Worm (Caenorhabditis elegans) whole organism, mixed stage, embryonic: ENCODE data around the gene nhr-140.

ENCODE experiments used
- bed-3 ChIP-seq: fragments of 200-800 bp; sonication (Bioruptor generic); optimal IDR thresholded peaks from 3 replicates; lab custom pipeline; 2018; ENCODE audit warnings: mild to moderate bottlenecking, missing genetic modification characterization, moderate library complexity, missing compliant biosample characterization
- blmp-1 ChIP-seq: fragments of 150-350 bp; optimal IDR thresholded peaks from 2 replicates; lab custom pipeline; 2014; ENCODE audit warnings: missing biosample characterization, missing genetic modification characterization
- ceh-43 ChIP-seq: fragments of 200-800 bp; sonication (Bioruptor generic); optimal IDR thresholded peaks from 2 replicates; lab custom pipeline; 2018; ENCODE audit warnings: mild to moderate bottlenecking, missing genetic modification characterization, moderate library complexity, missing compliant biosample characterization
- ceh-83 ChIP-seq: fragments of 200-800 bp; sonication (Bioruptor generic); optimal IDR thresholded peaks from 2 replicates; lab custom pipeline; 2018; ENCODE audit warnings: mild to moderate bottlenecking, missing genetic modification characterization, missing compliant biosample characterization
- ces-1 ChIP-seq: fragments of 150-350 bp; optimal IDR thresholded peaks from 2 replicates; lab custom pipeline; 2014; ENCODE audit warnings: missing biosample characterization, missing genetic modification reagents, missing genetic modification characterization
- drap-1 ChIP-seq: fragments of 200-800 bp; sonication (Bioruptor generic); optimal IDR thresholded peaks from 3 replicates; lab custom pipeline; 2018; ENCODE audit warnings: mild to moderate bottlenecking, missing genetic modification characterization, missing compliant biosample characterization
- elt-1 ChIP-seq: sonication (generic microtip); optimal IDR thresholded peaks from 2 replicates; lab custom pipeline; 2017; ENCODE audit warnings: missing genetic modification characterization, mild to moderate bottlenecking, missing compliant biosample characterization, antibody characterized with exemption, moderate library complexity, borderline replicate concordance; ENCODE audit not compliant: insufficient read depth
- elt-3 ChIP-seq: fragments of 150-350 bp; optimal IDR thresholded peaks from 2 replicates; lab custom pipeline; 2014; ENCODE audit warnings: missing biosample characterization, missing genetic modification characterization
- flh-1 ChIP-seq: fragments of 200-800 bp; sonication (Bioruptor generic); optimal IDR thresholded peaks from 2 replicates; lab custom pipeline; 2018; ENCODE audit warnings: mild to moderate bottlenecking, missing genetic modification characterization, moderate library complexity, missing compliant biosample characterization
- lin-13 ChIP-seq: fragments of 150-350 bp; optimal IDR thresholded peaks from 2 replicates; lab custom pipeline; 2014; ENCODE audit warnings: missing biosample characterization, missing genetic modification characterization
- lin-32 ChIP-seq: fragments of 200-800 bp; sonication (Bioruptor generic); optimal IDR thresholded peaks from 2 replicates; lab custom pipeline; 2018; ENCODE audit warnings: mild to moderate bottlenecking, missing genetic modification characterization, missing compliant biosample characterization
- mab-5 ChIP-seq: fragments of 150-350 bp; optimal IDR thresholded peaks from 2 replicates; lab custom pipeline; 2014; ENCODE audit warnings: missing biosample characterization, missing genetic modification characterization
- mls-2 ChIP-seq: sonication (generic microtip); optimal IDR thresholded peaks from 2 replicates; lab custom pipeline; 2016; ENCODE audit warnings: mild to moderate bottlenecking, missing genetic modification characterization, moderate library complexity, missing compliant biosample characterization
- nhr-12 ChIP-seq: fragments of 150-350 bp; optimal IDR thresholded peaks from 2 replicates; lab custom pipeline; 2014; ENCODE audit warnings: missing biosample characterization, missing genetic modification characterization
- nhr-2 ChIP-seq: fragments of 150-350 bp; optimal IDR thresholded peaks from 2 replicates; lab custom pipeline; 2014; ENCODE audit warnings: missing biosample characterization, missing genetic modification characterization
- nhr-237 ChIP-seq: fragments of 150-350 bp; optimal IDR thresholded peaks from 2 replicates; lab custom pipeline; 2014; ENCODE audit warnings: missing biosample characterization, missing genetic modification characterization
- nhr-28 ChIP-seq: fragments of 150-350 bp; optimal IDR thresholded peaks from 2 replicates; lab custom pipeline; 2014; ENCODE audit warnings: missing biosample characterization, missing genetic modification characterization
- nhr-76 ChIP-seq: sonication (generic microtip); optimal IDR thresholded peaks from 2 replicates; lab custom pipeline; 2017; ENCODE audit warnings: missing biosample characterization, missing genetic modification characterization
- pha-4 ChIP-seq: fragments of 150-350 bp; optimal IDR thresholded peaks from 2 replicates; lab custom pipeline; 2018; ENCODE audit warnings: missing biosample characterization, missing genetic modification reagents, missing genetic modification characterization
- sem-2 ChIP-seq: fragments of 200-800 bp; sonication (Bioruptor generic); optimal IDR thresholded peaks from 2 replicates; lab custom pipeline; 2018; ENCODE audit warnings: mild to moderate bottlenecking, missing genetic modification characterization, missing compliant biosample characterization
- snpc-4 ChIP-seq: fragments of 150-350 bp; optimal IDR thresholded peaks from 2 replicates; lab custom pipeline; 2014; ENCODE audit warnings: missing biosample characterization, missing genetic modification characterization
- sptf-1 ChIP-seq: sonication (generic microtip); optimal IDR thresholded peaks from 2 replicates; lab custom pipeline; 2017; ENCODE audit warnings: mild to moderate bottlenecking, missing genetic modification characterization, moderate library complexity, missing compliant biosample characterization
- tbx-8 ChIP-seq: fragments of 200-800 bp; sonication (Bioruptor generic); optimal IDR thresholded peaks from 2 replicates; lab custom pipeline; 2018; ENCODE audit warnings: mild to moderate bottlenecking, missing genetic modification characterization, moderate library complexity, missing compliant biosample characterization
- unc-120 ChIP-seq: sonication (generic microtip); optimal IDR thresholded peaks from 2 replicates; lab custom pipeline; 2017; ENCODE audit warnings: missing genetic modification characterization, missing compliant biosample characterization; ENCODE audit not compliant: poor library complexity, severe bottlenecking
- unc-39 ChIP-seq: fragments of 150-350 bp; optimal IDR thresholded peaks from 2 replicates; lab custom pipeline; 2014; ENCODE audit warnings: missing biosample characterization, missing genetic modification characterization
- unc-62 ChIP-seq: fragments of 150-350 bp; optimal IDR thresholded peaks from 2 replicates; lab custom pipeline; 2014; ENCODE audit warnings: missing biosample characterization, missing genetic modification reagents, missing genetic modification characterization
- zip-8 ChIP-seq: fragments of 150-350 bp; optimal IDR thresholded peaks from 2 replicates; lab custom pipeline; 2014; ENCODE audit warnings: missing biosample characterization, missing genetic modification characterization

nhr-140 gene

DNA sequence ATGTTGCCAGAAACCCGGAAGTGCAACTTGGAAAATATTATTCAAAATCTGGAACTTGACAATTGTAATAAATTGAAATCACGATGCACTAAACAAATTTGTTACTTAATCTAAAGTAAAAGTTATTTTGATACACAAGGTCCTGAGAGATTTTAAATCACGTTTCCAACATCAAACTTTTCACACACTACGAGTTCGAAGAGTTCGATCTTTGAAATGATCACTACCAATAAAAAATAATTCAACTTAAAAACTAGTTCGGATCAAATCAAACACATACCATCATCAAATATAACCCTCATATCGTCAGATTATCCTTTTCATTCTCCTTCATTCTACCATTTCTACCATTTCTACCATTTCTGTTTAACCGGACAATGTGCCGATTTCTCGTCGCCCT is 16.5 kb upstream of the nhr-140 start, which contains the start of gene spig-10:
Gene spig-10 (plus strand): TSS at position 301 of the 400 bp plus-strand sequence.
- TF ChIP-seq mls-2 (tag; lab: Kevin White, UChicago) (no peak), sptf-1 (tag; lab: Kevin White, UChicago) (no peak), mab-5 (tag; lab: Kevin White, UChicago) (no peak), ceh-83 (no peak), unc-62 (no peak), elt-3 (no peak), ceh-43 (GFP tag; lab: Kevin White, UChicago) (no peak), zip-8 (tag; lab: Kevin White, UChicago) (no peak), sem-2 (GFP tag; lab: Kevin White, UChicago) (no peak), snpc-4 (tag; lab: Kevin White, UChicago) (no peak), blmp-1 (tag; lab: Kevin White, UChicago) (no peak), nhr-12 (tag; lab: Kevin White, UChicago) (no peak), pha-4 (tag; lab: Kevin White, UChicago) (no peak), ces-1 (GFP tag; lab: Kevin White, UChicago) (no peak), nhr-237 (tag; lab: Kevin White, UChicago) (no peak), lin-32 (no peak), bed-3 (GFP tag; lab: Kevin White, UChicago) (no peak)

DNA sequence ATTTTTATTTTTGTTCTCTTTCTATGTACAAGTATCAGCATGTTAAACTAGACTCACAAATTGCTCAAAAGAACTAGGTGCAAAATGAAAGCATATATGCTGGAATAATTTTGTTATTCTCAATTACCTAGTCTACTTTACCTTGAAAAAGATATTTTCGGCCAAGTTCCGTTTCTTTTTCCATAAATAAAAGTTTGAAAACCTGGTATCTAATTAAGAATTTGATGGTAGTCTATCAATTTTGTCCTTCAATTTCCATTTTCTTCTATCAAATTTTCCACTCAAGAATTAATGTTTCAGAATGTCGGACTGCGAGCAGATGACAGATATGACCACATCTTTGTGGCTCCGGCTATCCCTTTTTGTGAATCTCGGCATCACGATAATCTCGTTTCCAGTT is 14.4 kb upstream of the nhr-140 start, which contains the start of gene srab-4:
Gene srab-4 (plus strand): TSS at position 301 of the 400 bp plus-strand sequence.
- TF ChIP-seq drap-1 (GFP tag; lab: Kevin White, UChicago), result no peak
- TF ChIP-seq pha-4 (tag; lab: Kevin White, UChicago), result no peak
- no peak for TF ChIP-seq elt-1 (tag; lab: Kevin White, UChicago)
- TF ChIP-seq nhr-28 (tag; lab: Kevin White, UChicago), result no peak
- TF ChIP-seq lin-32, result no peak

DNA sequence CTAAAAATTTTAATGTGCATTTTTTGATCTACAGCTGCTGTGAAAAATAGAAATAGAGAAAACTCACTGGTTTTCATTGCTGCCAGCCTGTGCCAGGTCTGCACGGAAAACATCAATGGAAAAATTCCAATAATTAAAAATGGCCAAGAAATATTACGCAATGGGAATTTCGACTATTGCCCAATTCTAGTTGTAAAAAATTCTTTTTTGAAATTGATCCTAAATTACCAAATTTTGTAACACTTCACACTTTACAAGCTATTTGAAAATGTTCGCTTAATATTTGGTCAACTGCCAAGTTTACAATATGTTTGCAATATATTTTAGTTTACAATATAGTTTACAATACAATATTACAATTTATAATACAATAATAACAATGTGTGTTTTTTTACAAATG is 11.3 kb upstream of the nhr-140 start:
- no peak for TF ChIP-seq unc-39 (tag; lab: Kevin White, UChicago)
- TF ChIP-seq flh-1 (GFP tag; lab: Kevin White, UChicago), result no peak
- TF ChIP-seq zip-8 (tag; lab: Kevin White, UChicago), result peak; percentile 71
- TF ChIP-seq unc-120 (tag; lab: Kevin White, UChicago), result no peak
- no peak for TF ChIP-seq nhr-76
- no peak for TF ChIP-seq tbx-8

DNA sequence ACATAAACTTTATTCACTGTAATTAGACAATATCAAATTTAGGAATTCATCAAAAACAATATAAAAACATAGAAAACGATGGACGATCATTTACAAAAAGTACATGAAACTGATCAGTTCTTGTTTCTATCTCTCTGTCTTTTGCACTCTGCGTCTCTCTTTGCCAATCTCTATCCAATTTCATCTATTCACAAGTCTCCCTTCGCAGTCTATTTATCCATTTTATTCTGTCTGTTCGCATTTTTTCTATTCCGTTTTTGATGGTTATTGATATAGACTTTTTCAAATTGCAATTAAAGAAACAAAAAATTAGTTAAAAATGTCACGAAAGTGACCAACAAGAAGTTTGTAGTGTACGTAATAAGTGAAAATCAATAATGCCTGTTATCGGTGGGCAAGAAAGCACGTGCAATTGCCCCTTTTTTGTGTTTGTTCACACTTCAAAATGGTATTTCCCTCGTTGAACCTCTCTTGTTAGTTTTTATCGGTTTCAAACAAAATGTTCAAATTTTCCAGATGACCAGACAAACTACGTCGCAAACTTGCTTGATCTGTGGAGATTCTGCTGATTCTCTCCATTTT is 8.9 kb upstream of the nhr-140 start, which contains the start of gene nhr-42:
Gene nhr-42 (plus strand): TSS at position 517 of the 582 bp plus-strand sequence.
- TF ChIP-seq zip-8 (tag; lab: Kevin White, UChicago), result no peak
- no peak for TF ChIP-seq nhr-2 (tag; lab: Kevin White, UChicago)

DNA sequence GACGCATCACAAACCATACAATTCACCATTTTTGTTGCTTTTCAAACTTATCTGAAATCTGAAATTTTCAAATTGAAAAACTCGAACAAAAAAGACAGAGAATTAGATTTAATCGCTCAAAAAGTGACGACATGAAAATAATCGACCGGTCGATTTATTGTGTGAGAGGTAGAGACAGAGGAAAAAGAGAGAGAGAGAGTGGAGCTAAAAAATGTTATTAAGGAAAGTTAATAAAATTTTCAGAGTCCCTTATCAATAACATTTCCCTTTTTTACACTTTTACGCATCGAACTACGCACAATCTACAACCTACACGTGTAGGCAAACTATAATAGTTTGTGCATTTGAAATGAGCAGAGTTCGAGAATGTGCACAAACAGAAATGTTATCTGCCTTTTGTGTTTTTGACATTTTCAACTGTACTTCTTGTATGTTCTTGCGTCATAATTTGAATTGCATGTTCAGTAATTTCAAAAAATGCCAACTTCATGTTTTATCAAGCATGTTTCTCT is 7.6 kb upstream of the nhr-140 start, which contains the start of gene nhr-107:
Gene nhr-107 (minus strand): TSS at position 51 of the 512 bp plus-strand sequence.
- TF ChIP-seq zip-8 (tag; lab: Kevin White, UChicago) (peak; percentile 22), ces-1 (GFP tag; lab: Kevin White, UChicago) (no peak)

DNA sequence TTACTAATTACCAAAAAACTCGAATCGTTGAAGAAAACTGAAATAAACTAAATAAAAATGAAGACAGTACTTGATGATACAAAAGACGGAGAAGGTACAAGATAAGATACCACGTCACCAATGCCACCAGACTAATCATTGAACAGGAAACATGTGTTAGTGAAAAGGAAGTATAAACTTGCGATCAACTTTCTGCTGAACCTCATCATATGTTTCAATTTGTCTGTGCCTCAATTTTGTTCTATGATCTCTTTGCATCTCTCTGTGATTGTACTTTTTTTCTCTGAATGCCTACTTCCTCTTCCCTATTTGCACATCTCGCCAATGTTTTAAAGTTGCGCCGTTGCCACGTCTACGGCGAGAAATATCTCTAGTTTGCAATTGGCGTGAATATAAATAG is 4.5 kb upstream of the nhr-140 start:
- TF ChIP-seq nhr-76 (no peak), ces-1 (GFP tag; lab: Kevin White, UChicago) (no peak), blmp-1 (tag; lab: Kevin White, UChicago) (no peak), mab-5 (tag; lab: Kevin White, UChicago) (no peak), snpc-4 (tag; lab: Kevin White, UChicago) (no peak), nhr-2 (tag; lab: Kevin White, UChicago) (no peak), lin-13 (tag; lab: Kevin White, UChicago) (no peak), unc-62 (no peak)
